Fruit fly (Drosophila melanogaster): Measurements from ENCODE around the gene Arpc3A.

Gene Arpc3A

dm6 chr3R:15825521-15825920 lies 8.9 kb upstream of the Arpc3A start, which contains the start of gene CG4576:
Gene CG4576 (plus strand): TSS chr3R:15825747.
- no peak for TF ChIP-seq CG8478 (optimal IDR thresholded peaks at IDR 0.05)

dm6 chr3R:15827559-15827958 lies 6.9 kb upstream of the Arpc3A start:
- TF ChIP-seq CG8478 (optimal IDR thresholded peaks at IDR 0.05): no peak
- TF ChIP-seq CTCF (optimal IDR thresholded peaks at IDR 0.05): no peak

dm6 chr3R:15832525-15832924 lies 1.9 kb upstream of the Arpc3A start, which contains the start of gene rec:
Gene rec (minus strand): TSS chr3R:15832632.
- TF ChIP-seq CTCF (optimal IDR thresholded peaks at IDR 0.05): no peak
- TF ChIP-seq CG8478 (optimal IDR thresholded peaks at IDR 0.05): no peak

- TF ChIP-seq CTCF (optimal IDR thresholded peaks at IDR 0.05): no peak
- TF ChIP-seq CG8478 (optimal IDR thresholded peaks at IDR 0.05): no peak
Observed at dm6 chr3R:15833332-15833731, 1.1 kb upstream of the Arpc3A start, which contains the start of gene CG43318. Gene CG43318 (minus strand): TSS chr3R:15833432.

- TF ChIP-seq CTCF (optimal IDR thresholded peaks at IDR 0.05) (no peak), CG8478 (optimal IDR thresholded peaks at IDR 0.05) (no peak)
Observed at dm6 chr3R:15836864-15837824, 2.7 kb downstream of the Arpc3A start, which contains the start of the genes ND-23 and spn-E. Gene ND-23 (minus strand): TSS chr3R:15837117. Gene spn-E (plus strand): TSS chr3R:15837419.

- no peak for TF ChIP-seq CG8478 (optimal IDR thresholded peaks at IDR 0.05)
- TF ChIP-seq CTCF (optimal IDR thresholded peaks at IDR 0.05): no peak
Observed at dm6 chr3R:15839294-15839693, 4.8 kb downstream of the Arpc3A start, which contains the start of gene Pbp45. Gene Pbp45 (minus strand): TSS chr3R:15839515.

- TF ChIP-seq CTCF (optimal IDR thresholded peaks at IDR 0.05): no peak
- no peak for TF ChIP-seq CG8478 (optimal IDR thresholded peaks at IDR 0.05)
Observed at dm6 chr3R:15846234-15846633, 11.8 kb downstream of the Arpc3A start, which contains the start of gene CG4546. Gene CG4546 (plus strand): TSS chr3R:15846534.

dm6 chr3R:15851912-15852311 lies 17.5 kb downstream of the Arpc3A start:
- TF ChIP-seq CG8478 (optimal IDR thresholded peaks at IDR 0.05) (no peak), CTCF (optimal IDR thresholded peaks at IDR 0.05) (no peak)

- no peak for TF ChIP-seq CG8478 (optimal IDR thresholded peaks at IDR 0.05)
- no peak for TF ChIP-seq CTCF (optimal IDR thresholded peaks at IDR 0.05)
Observed at dm6 chr3R:15853347-15853746, 18.9 kb downstream of the Arpc3A start, which contains the start of gene cv-d. Gene cv-d (minus strand): TSS chr3R:15853581.

- TF ChIP-seq CG8478 (optimal IDR thresholded peaks at IDR 0.05) (no peak), CTCF (optimal IDR thresholded peaks at IDR 0.05) (no peak)
Observed at dm6 chr3R:15857189-15857767, 22.8 kb downstream of the Arpc3A start, which contains the start of gene Hmt-1. Gene Hmt-1 (minus strand): TSS chr3R:15857470.

- TF ChIP-seq CTCF (optimal IDR thresholded peaks at IDR 0.05) (no peak), CG8478 (optimal IDR thresholded peaks at IDR 0.05) (no peak)
Observed at dm6 chr3R:15859896-15860295, 25.4 kb downstream of the Arpc3A start, which contains the start of gene CG9632. Gene CG9632 (plus strand): TSS chr3R:15860196.

dm6 chr3R:15872829-15873440 lies 38.5 kb downstream of the Arpc3A start:
- TF ChIP-seq CTCF (optimal IDR thresholded peaks at IDR 0.05) (no peak), CG8478 (optimal IDR thresholded peaks at IDR 0.05) (no peak)

dm6 chr3R:15875611-15876010 lies 41.2 kb downstream of the Arpc3A start, which contains the start of gene CG31183:
Gene CG31183 (minus strand): TSS chr3R:15875939.
- TF ChIP-seq CTCF (optimal IDR thresholded peaks at IDR 0.05) (no peak), CG8478 (optimal IDR thresholded peaks at IDR 0.05) (no peak)
